Worm (Caenorhabditis elegans) whole organism, L1 larva: ENCODE data around the gene zak-1.
A peak's percentile ranks its signal among the peaks of the same experiment; 100 is the strongest.

Experiments used
- C04F5.9 ChIP-seq: sonication (generic microtip); optimal IDR thresholded peaks from 2 replicates; lab custom pipeline; 2016; ENCODE audit warnings: missing genetic modification characterization, missing compliant biosample characterization
- C16A3.4 ChIP-seq: fragments of 150-350 bp; optimal IDR thresholded peaks from 2 replicates; lab custom pipeline; 2014; ENCODE audit warnings: missing biosample characterization, missing genetic modification characterization
- blmp-1 ChIP-seq: fragments of 150-350 bp; optimal IDR thresholded peaks from 2 replicates; lab custom pipeline; 2014; ENCODE audit warnings: missing biosample characterization, missing genetic modification characterization
- ceh-82 ChIP-seq, 3 experiments: fragments of 150-350 bp in 1 of 3; sonication (generic microtip) in 2 of 3; optimal IDR thresholded peaks; 2 replicates each; lab custom pipeline; 2014 to 2017; ENCODE audit warnings: missing biosample characterization in 3 of 3, missing genetic modification characterization in 3 of 3
- ces-1 ChIP-seq: fragments of 150-350 bp; optimal IDR thresholded peaks from 2 replicates; lab custom pipeline; 2014; ENCODE audit warnings: missing biosample characterization, missing genetic modification reagents, missing genetic modification characterization
- efl-1 ChIP-seq, 4 experiments: fragments of 150-350 bp; optimal IDR thresholded peaks in 3 of 4; peaks in 1 of 4; 1 replicate in 1 of 4; 2 replicates in 3 of 4; lab custom pipeline; 2014; ENCODE audit warnings: missing biosample characterization in 2 of 4, missing genetic modification characterization in 2 of 4, missing genetic modification reagents in 2 of 4
- egl-13 ChIP-seq: sonication (generic microtip); optimal IDR thresholded peaks from 2 replicates; lab custom pipeline; 2016; ENCODE audit warnings: missing genotype, missing genetic modification reagents, missing genetic modification characterization, missing compliant biosample characterization
- egl-27 ChIP-seq, 2 experiments: fragments of 150-350 bp in 1 of 2; sonication (generic microtip); optimal IDR thresholded peaks; 3 replicates each; lab custom pipeline; 2017 to 2018; ENCODE audit warnings: missing biosample characterization in 2 of 2, missing genetic modification characterization in 2 of 2, missing genetic modification reagents in 2 of 2
- elt-2 ChIP-seq: sonication (generic microtip); optimal IDR thresholded peaks from 2 replicates; lab custom pipeline; 2016; ENCODE audit warnings: missing genetic modification characterization, mild to moderate bottlenecking, inconsistent platforms, missing compliant biosample characterization, missing genetic modification reagents
- elt-3 ChIP-seq, 6 experiments: fragments of 150-350 bp in 1 of 6; sonication (generic microtip); optimal IDR thresholded peaks; 2 replicates each; lab custom pipeline; 2017 to 2018; ENCODE audit warnings: missing biosample characterization in 6 of 6, missing genetic modification characterization in 6 of 6, inconsistent platforms in 1 of 6
- fkh-10 ChIP-seq: sonication (generic microtip); optimal IDR thresholded peaks from 2 replicates; lab custom pipeline; 2017; ENCODE audit warnings: missing biosample characterization, missing genetic modification reagents, missing genetic modification characterization
- fkh-4 ChIP-seq: sonication (generic microtip); optimal IDR thresholded peaks from 2 replicates; lab custom pipeline; 2016; ENCODE audit warnings: missing compliant biosample characterization, missing genetic modification characterization, borderline replicate concordance
- isw-1 ChIP-seq: fragments of 200-800 bp; sonication (Bioruptor generic); IDR thresholded peaks from 2 replicates; pipeline ENCODE4 v1.3.6; 2022; ENCODE audit warnings: missing genetic modification characterization, missing compliant biosample characterization
- jun-1 ChIP-seq: fragments of 150-350 bp; optimal IDR thresholded peaks from 2 replicates; lab custom pipeline; 2014; ENCODE audit warnings: missing biosample characterization, missing genetic modification reagents, missing genetic modification characterization
- lin-14 ChIP-seq: fragments of 200-800 bp; sonication (Bioruptor generic); optimal IDR thresholded peaks from 2 replicates; lab custom pipeline; 2018; ENCODE audit warnings: mild to moderate bottlenecking, missing genetic modification characterization, moderate library complexity, missing compliant biosample characterization
- lin-35 ChIP-seq, 2 experiments: fragments of 150-350 bp; optimal IDR thresholded peaks; 2 replicates each; lab custom pipeline; 2014; ENCODE audit warnings: missing biosample characterization in 2 of 2, missing genetic modification characterization in 2 of 2, missing genetic modification reagents in 2 of 2
- lin-39 ChIP-seq: fragments of 150-350 bp; optimal IDR thresholded peaks from 2 replicates; lab custom pipeline; 2014; ENCODE audit warnings: missing biosample characterization, missing genetic modification reagents, missing genetic modification characterization
- lir-3 ChIP-seq: sonication (generic microtip); optimal IDR thresholded peaks from 2 replicates; lab custom pipeline; 2016; ENCODE audit warnings: mild to moderate bottlenecking, missing genetic modification characterization, moderate library complexity, missing compliant biosample characterization; ENCODE audit not compliant: poor library complexity
- mdl-1 ChIP-seq, 2 experiments: fragments of 150-350 bp; optimal IDR thresholded peaks; 2 replicates each; lab custom pipeline; 2014 to 2017; ENCODE audit warnings: missing biosample characterization in 2 of 2, missing genetic modification characterization in 2 of 2, inconsistent platforms in 1 of 2
- mef-2 ChIP-seq: fragments of 150-350 bp; optimal IDR thresholded peaks from 2 replicates; lab custom pipeline; 2014; ENCODE audit warnings: missing biosample characterization, missing genetic modification characterization
- mep-1 ChIP-seq: fragments of 150-350 bp; optimal IDR thresholded peaks from 2 replicates; lab custom pipeline; 2014; ENCODE audit warnings: missing biosample characterization, missing genetic modification characterization
- nhr-11 ChIP-seq: fragments of 150-350 bp; optimal IDR thresholded peaks from 2 replicates; lab custom pipeline; 2014; ENCODE audit warnings: missing biosample characterization, missing genetic modification characterization
- nhr-19 ChIP-seq: fragments of 200-800 bp; sonication (Bioruptor generic); conservative IDR thresholded peaks from 2 replicates; pipeline ENCODE4 v1.3.6; 2022; ENCODE audit warnings: missing genetic modification characterization, missing compliant biosample characterization
- nhr-20 ChIP-seq: sonication (generic microtip); optimal IDR thresholded peaks from 2 replicates; lab custom pipeline; 2016; ENCODE audit warnings: mild to moderate bottlenecking, missing genetic modification characterization, missing compliant biosample characterization
- nhr-71 ChIP-seq: sonication (generic microtip); optimal IDR thresholded peaks from 2 replicates; lab custom pipeline; 2016; ENCODE audit warnings: mild to moderate bottlenecking, missing genetic modification characterization, moderate library complexity, missing compliant biosample characterization
- nhr-76 ChIP-seq: sonication (generic microtip); optimal IDR thresholded peaks from 2 replicates; lab custom pipeline; 2017; ENCODE audit warnings: missing biosample characterization, missing genetic modification characterization
- nhr-77 ChIP-seq: fragments of 150-350 bp; optimal IDR thresholded peaks from 2 replicates; lab custom pipeline; 2014; ENCODE audit warnings: missing biosample characterization, missing genetic modification characterization
- nhr-90 ChIP-seq: sonication (generic microtip); optimal IDR thresholded peaks from 2 replicates; lab custom pipeline; 2016; ENCODE audit warnings: mild to moderate bottlenecking, missing genetic modification characterization, missing compliant biosample characterization; ENCODE audit not compliant: poor library complexity
- pqm-1 ChIP-seq: sonication (generic microtip); optimal IDR thresholded peaks from 3 replicates; lab custom pipeline; 2017; ENCODE audit warnings: missing biosample characterization, missing genetic modification characterization
- snpc-4 ChIP-seq: fragments of 150-350 bp; optimal IDR thresholded peaks from 2 replicates; lab custom pipeline; 2014; ENCODE audit warnings: missing biosample characterization, missing genetic modification characterization
- sup-37 ChIP-seq: fragments of 200-800 bp; sonication (Bioruptor generic); optimal IDR thresholded peaks from 2 replicates; lab custom pipeline; 2018; ENCODE audit warnings: mild to moderate bottlenecking, missing genetic modification characterization, missing compliant biosample characterization
- swsn-7 ChIP-seq: sonication (generic microtip); optimal IDR thresholded peaks from 2 replicates; lab custom pipeline; 2016; ENCODE audit warnings: missing genetic modification characterization, missing compliant biosample characterization
- unc-62 ChIP-seq: fragments of 150-350 bp; optimal IDR thresholded peaks from 2 replicates; lab custom pipeline; 2014; ENCODE audit warnings: missing biosample characterization, missing genetic modification reagents, missing genetic modification characterization
- xbp-1 ChIP-seq: sonication (generic microtip); optimal IDR thresholded peaks from 2 replicates; lab custom pipeline; 2016; ENCODE audit warnings: missing genetic modification characterization, missing compliant biosample characterization
- zag-1 ChIP-seq: fragments of 150-350 bp; optimal IDR thresholded peaks from 2 replicates; lab custom pipeline; 2014; ENCODE audit warnings: missing biosample characterization, missing genetic modification characterization
- zip-4 ChIP-seq: fragments of 200-800 bp; sonication (Bioruptor generic); optimal IDR thresholded peaks from 2 replicates; lab custom pipeline; 2018; ENCODE audit warnings: mild to moderate bottlenecking, missing genetic modification characterization, moderate library complexity, missing compliant biosample characterization
- ztf-4 ChIP-seq: fragments of 150-350 bp; optimal IDR thresholded peaks from 2 replicates; lab custom pipeline; 2014; ENCODE audit warnings: missing biosample characterization, missing genetic modification characterization

zak-1 gene

ce11 chrIII:6850255-6850654 lies 6.4 kb downstream of the zak-1 start, which contains the start of gene srv-1:
srv-1 (plus strand) TSS chrIII:6850385.
- no peak for TF ChIP-seq zip-4
- no peak for TF ChIP-seq ces-1 (GFP tag; lab: Kevin White, UChicago)
- peak; percentile 31 for TF ChIP-seq nhr-71
- TF ChIP-seq elt-2 = peak; percentile 92
- no peak for TF ChIP-seq mef-2 (tag; lab: Kevin White, UChicago)
- TF ChIP-seq zag-1 (tag; lab: Kevin White, UChicago) = no peak
- no peak for TF ChIP-seq blmp-1 (tag; lab: Kevin White, UChicago)
- TF ChIP-seq pqm-1 (tag; lab: Kevin White, UChicago) = peak; percentile 73
- no peak for TF ChIP-seq egl-13 (tag; lab: Kevin White, UChicago)
- TF ChIP-seq ceh-82 (tag; optimal IDR thresholded peaks at IDR 0.05; lab: Kevin White, UChicago) = no peak
- no peak for TF ChIP-seq nhr-76
- TF ChIP-seq swsn-7 (tag; lab: Kevin White, UChicago) = no peak
- no peak for TF ChIP-seq nhr-77 (tag; lab: Kevin White, UChicago)
- no peak for TF ChIP-seq lin-39
- peak in 1 of 2 experiments; percentile 14 for TF ChIP-seq lin-35 (GFP tag; optimal IDR thresholded peaks at IDR 0.05; lab: Kevin White, UChicago)
- no peak for TF ChIP-seq nhr-11 (tag; lab: Kevin White, UChicago)
- TF ChIP-seq efl-1 (optimal IDR thresholded peaks at IDR 0.05; lab: Kevin White, UChicago) = no peak
- peak in 1 of 2 experiments; percentile 72 for TF ChIP-seq efl-1 (GFP tag; optimal IDR thresholded peaks at IDR 0.05 in 1 of 2; lab: Kevin White, UChicago)
- no peak for TF ChIP-seq C04F5.9
- TF ChIP-seq C16A3.4 (tag; lab: Kevin White, UChicago) = no peak
- TF ChIP-seq xbp-1 (tag; lab: Kevin White, UChicago) = no peak
- peak; percentile 8 for TF ChIP-seq nhr-90
- no peak for TF ChIP-seq sup-37 (GFP tag; lab: Kevin White, UChicago)
- no peak for TF ChIP-seq elt-3 (tag; optimal IDR thresholded peaks at IDR 0.05; lab: Kevin White, UChicago)

DNA sequence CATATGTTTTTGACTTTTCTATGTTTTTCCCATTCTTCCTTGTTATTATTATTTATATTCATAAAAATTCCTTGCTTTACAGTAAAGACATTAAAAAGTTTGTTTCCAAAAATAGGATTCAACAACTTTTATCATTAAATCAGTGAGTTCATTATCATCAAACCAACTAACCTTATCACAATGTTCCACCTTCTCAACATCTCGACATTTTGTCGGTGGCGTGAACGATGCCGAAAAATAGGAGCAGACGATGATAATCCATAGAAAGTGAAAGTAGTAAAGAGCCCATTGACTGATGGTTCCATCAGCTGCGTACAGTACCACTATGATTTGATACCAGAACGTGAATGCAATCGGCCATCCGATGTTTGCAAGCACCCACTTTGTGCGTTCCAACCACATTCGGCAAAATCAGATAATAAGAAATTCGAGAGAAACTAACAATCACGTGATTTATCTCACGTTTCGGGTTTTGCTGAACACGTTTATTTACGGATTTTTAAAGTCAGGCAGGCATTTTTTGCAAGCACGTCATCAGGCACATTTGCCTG lies 7.9 kb downstream of the zak-1 start, which contains the start of gene dhhc-5:
Gene dhhc-5 (minus strand): TSS at position 406 of the 551 bp plus-strand sequence.
- TF ChIP-seq egl-27 (tag; optimal IDR thresholded peaks at IDR 0.05; lab: Kevin White, UChicago) (no peak), lin-35 (GFP tag; optimal IDR thresholded peaks at IDR 0.05; lab: Kevin White, UChicago) (no peak), unc-62 (GFP tag; lab: Kevin White, UChicago) (no peak), elt-2 (peak; percentile 68)

DNA sequence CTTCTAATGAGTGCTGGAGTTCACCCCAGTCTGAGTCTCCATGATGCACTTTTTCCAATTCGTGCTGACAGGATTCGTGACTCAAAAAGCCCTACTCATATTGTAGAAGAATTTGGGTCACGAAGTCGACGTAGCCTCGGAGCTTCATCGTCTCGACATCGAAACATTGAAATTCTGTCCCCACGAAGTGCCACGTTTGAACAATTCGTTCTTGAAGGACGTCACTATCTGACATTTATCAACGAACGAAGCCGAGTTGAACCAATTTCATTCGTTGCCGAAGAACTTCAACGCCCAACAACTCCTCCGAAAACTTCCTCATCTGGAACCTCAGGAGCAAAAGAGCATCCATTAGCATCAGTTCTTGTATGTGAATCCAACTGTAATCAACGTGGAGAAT lies 17.5 kb downstream of the zak-1 start:
- TF ChIP-seq snpc-4 (tag; lab: Kevin White, UChicago) (no peak), nhr-20 (tag; lab: Kevin White, UChicago) (no peak), efl-1 (optimal IDR thresholded peaks at IDR 0.05; lab: Kevin White, UChicago) (no peak), efl-1 (GFP tag; optimal IDR thresholded peaks at IDR 0.05 in 1 of 2; lab: Kevin White, UChicago) (no peak), xbp-1 (tag; lab: Kevin White, UChicago) (no peak), mep-1 (tag; lab: Kevin White, UChicago) (no peak), lin-14 (GFP tag; lab: Kevin White, UChicago) (no peak), lir-3 (tag; lab: Kevin White, UChicago) (no peak), fkh-10 (GFP tag; lab: Kevin White, UChicago) (no peak), nhr-11 (tag; lab: Kevin White, UChicago) (no peak), blmp-1 (tag; lab: Kevin White, UChicago) (no peak), jun-1 (tag; lab: Kevin White, UChicago) (no peak), isw-1 (GFP tag; lab: Robert Waterston, UW) (no peak), mdl-1 (tag; optimal IDR thresholded peaks at IDR 0.05; lab: Kevin White, UChicago) (no peak)
- TF ChIP-seq, all 84 proteins: peak for 0

DNA sequence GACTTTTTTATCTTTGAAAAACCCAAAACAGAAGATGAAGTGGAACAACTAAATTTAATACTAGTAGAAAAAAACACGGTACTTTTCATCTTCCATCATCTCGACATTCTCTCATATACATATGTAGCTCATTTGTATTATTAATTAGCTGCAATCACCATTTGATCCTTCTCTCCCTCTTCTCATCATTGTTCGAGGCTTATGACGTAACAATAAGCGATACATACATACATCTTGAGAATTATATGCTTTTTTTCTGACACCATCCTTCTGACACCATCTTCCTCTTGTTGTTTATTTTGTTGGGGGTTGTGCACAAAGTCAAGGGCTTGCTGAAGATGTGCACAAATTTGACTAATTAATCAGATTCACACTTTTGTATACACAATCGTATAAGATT lies 19.3 kb downstream of the zak-1 start:
- no peak for TF ChIP-seq ztf-4
- no peak for TF ChIP-seq elt-2
- TF ChIP-seq swsn-7 (tag; lab: Kevin White, UChicago) = no peak
- TF ChIP-seq fkh-4 (tag; lab: Kevin White, UChicago) = no peak
- no peak for TF ChIP-seq nhr-19 (GFP tag; lab: Robert Waterston, UW)
- no peak for TF ChIP-seq mef-2 (tag; lab: Kevin White, UChicago)
- TF ChIP-seq, all 84 proteins: peak for 0
